Worm (Caenorhabditis elegans): Measurements from ENCODE around the gene grd-7.

- TF ChIP-seq ceh-44 (GFP tag; IDR thresholded peaks at IDR 0.05), result no peak
- no peak for TF ChIP-seq snpc-4 (tag; optimal IDR thresholded peaks at IDR 0.05)
- no peak for TF ChIP-seq nhr-25 (tag; optimal IDR thresholded peaks at IDR 0.05; ENCODE audit: borderline replicate concordance, insufficient read depth)
- TF ChIP-seq nhr-237 (tag; optimal IDR thresholded peaks at IDR 0.05), result no peak
- TF ChIP-seq unc-39 (tag; optimal IDR thresholded peaks at IDR 0.05), result no peak
- no peak for TF ChIP-seq lsy-2 (tag; optimal IDR thresholded peaks at IDR 0.05)
- no peak for TF ChIP-seq lin-39 (tag; optimal IDR thresholded peaks at IDR 0.05)
- TF ChIP-seq jun-1 (tag; optimal IDR thresholded peaks at IDR 0.05), result no peak
- TF ChIP-seq zip-2 (tag; optimal IDR thresholded peaks at IDR 0.05), result no peak
- TF ChIP-seq ztf-11 (tag; optimal IDR thresholded peaks at IDR 0.05), result no peak
- TF ChIP-seq pqm-1 (tag; optimal IDR thresholded peaks at IDR 0.05), result no peak
- TF ChIP-seq sdz-12 (GFP tag; optimal IDR thresholded peaks at IDR 0.05), result no peak
Measured at ce11 chrX:7254558-7254957, 14.7 kb downstream of the grd-7 start, which contains the start of gene F46H5.4.

Measured in whole organism, L4 larva.